Worm (Caenorhabditis elegans): ENCODE measurements around the gene R08C7.8.

DNA sequence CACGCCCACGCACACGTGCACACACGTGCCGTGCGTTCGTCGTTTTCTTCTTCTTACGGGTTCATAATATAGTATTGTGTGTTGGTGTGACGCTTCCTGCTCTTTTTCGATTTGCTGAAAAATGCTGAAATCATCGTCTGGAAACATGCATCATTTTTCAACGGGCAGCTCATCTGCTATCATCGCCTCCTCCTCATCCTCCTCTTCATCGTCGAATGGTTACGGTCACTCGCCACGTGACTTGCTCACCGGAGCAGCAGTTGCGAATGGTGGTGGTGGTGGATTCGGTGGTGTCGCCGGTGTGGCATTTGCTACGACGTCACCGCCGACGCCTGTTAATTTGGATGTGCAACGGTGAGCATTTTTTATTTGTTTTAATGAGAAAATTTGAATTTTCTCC, 25.6 kb downstream of the R08C7.8 start:
- TF ChIP-seq mdl-1 (tag; optimal IDR thresholded peaks at IDR 0.05) (no peak), blmp-1 (tag; optimal IDR thresholded peaks at IDR 0.05) (no peak)

All from whole organism, L1 larva.